Worm (Caenorhabditis elegans) whole organism, L4 larva: ENCODE results near the gene C04E12.4.
A peak's percentile ranks its signal among the peaks of the same experiment; 100 is the strongest.

Experiments
- F10B5.3 ChIP-seq: sonication (generic microtip); optimal IDR thresholded peaks from 2 replicates; lab custom pipeline; 2016; ENCODE audit warnings: mild to moderate bottlenecking, missing genetic modification characterization, missing compliant biosample characterization
- F26F4.8 ChIP-seq: fragments of 200-800 bp; sonication (Bioruptor generic); conservative IDR thresholded peaks from 2 replicates; pipeline ENCODE4 v1.3.6; 2022; ENCODE audit warnings: missing genetic modification characterization, missing compliant biosample characterization
- F49E8.2 ChIP-seq: sonication (generic microtip); optimal IDR thresholded peaks from 2 replicates; lab custom pipeline; 2016; ENCODE audit warnings: missing compliant biosample characterization, mild to moderate bottlenecking, missing genetic modification characterization, borderline replicate concordance
- R02D3.7 ChIP-seq: fragments of 150-350 bp; sonication (generic microtip); optimal IDR thresholded peaks from 3 replicates; lab custom pipeline; 2014; ENCODE audit warnings: missing biosample characterization, missing genetic modification characterization
- T20F7.1 ChIP-seq: fragments of 200-800 bp; sonication (Bioruptor generic); optimal IDR thresholded peaks from 2 replicates; lab custom pipeline; 2018; ENCODE audit warnings: mild to moderate bottlenecking, missing genetic modification characterization, missing compliant biosample characterization
- T26A8.4 ChIP-seq: fragments of 200-800 bp; sonication (Bioruptor generic); IDR thresholded peaks from 2 replicates; pipeline ENCODE4 v1.3.6; 2022; ENCODE audit warnings: missing genetic modification characterization, missing compliant biosample characterization
- ZK546.5 ChIP-seq, 2 experiments: sonication (generic microtip); optimal IDR thresholded peaks; 2 replicates each; lab custom pipeline; 2017; ENCODE audit warnings: missing biosample characterization in 2 of 2, missing genetic modification characterization in 2 of 2
- aha-1 ChIP-seq: fragments of 150-350 bp; peaks from one replicate; lab custom pipeline; 2014; ENCODE audit warnings: missing biosample characterization, missing genetic modification characterization
- aly-2 ChIP-seq: sonication (generic microtip); optimal IDR thresholded peaks from 2 replicates; lab custom pipeline; 2018; ENCODE audit warnings: missing biosample characterization, missing genetic modification characterization
- ama-1 ChIP-seq: fragments of 150-350 bp; optimal IDR thresholded peaks from 2 replicates; lab custom pipeline; 2014; ENCODE audit warnings: inconsistent platforms, mixed read lengths
- arid-1 ChIP-seq: fragments of 200-800 bp; sonication (Bioruptor generic); conservative IDR thresholded peaks from 2 replicates; pipeline ENCODE4 v1.3.6; 2022; ENCODE audit warnings: missing genetic modification reagents, missing genetic modification characterization, missing compliant biosample characterization
- attf-4 ChIP-seq: sonication (generic microtip); optimal IDR thresholded peaks from 3 replicates; lab custom pipeline; 2017; ENCODE audit warnings: missing biosample characterization, missing genetic modification characterization
- ceh-20 ChIP-seq: fragments of 200-800 bp; sonication (Bioruptor generic); IDR thresholded peaks from 2 replicates; pipeline ENCODE4 v1.3.6; 2022; ENCODE audit warnings: missing genetic modification reagents, missing genetic modification characterization, missing compliant biosample characterization
- ceh-82 ChIP-seq: sonication (generic microtip); optimal IDR thresholded peaks from 2 replicates; lab custom pipeline; 2017; ENCODE audit warnings: missing biosample characterization, missing genetic modification characterization
- ces-1 ChIP-seq: fragments of 150-350 bp; sonication (generic microtip); optimal IDR thresholded peaks from 4 replicates; lab custom pipeline; 2014; ENCODE audit warnings: missing biosample characterization, missing genetic modification reagents, missing genetic modification characterization
- cey-2 ChIP-seq: sonication (generic microtip); optimal IDR thresholded peaks from 3 replicates; lab custom pipeline; 2017; ENCODE audit warnings: missing genetic modification characterization, mild to moderate bottlenecking, missing compliant biosample characterization, antibody characterized with exemption, borderline replicate concordance; ENCODE audit not compliant: insufficient read depth
- daf-8 ChIP-seq: fragments of 200-800 bp; sonication (Bioruptor generic); IDR thresholded peaks from 2 replicates; pipeline ENCODE4 v1.3.6; 2022; ENCODE audit warnings: missing genetic modification characterization, missing compliant biosample characterization
- dmd-6 ChIP-seq: fragments of 200-800 bp; sonication (Bioruptor generic); IDR thresholded peaks from 2 replicates; pipeline ENCODE4 v1.3.6; 2022; ENCODE audit warnings: missing genetic modification reagents, missing genetic modification characterization, missing compliant biosample characterization
- dmd-9 ChIP-seq: fragments of 200-800 bp; sonication (Bioruptor generic); IDR thresholded peaks from 2 replicates; pipeline ENCODE4 v1.3.6; 2022; ENCODE audit warnings: missing genetic modification reagents, missing genetic modification characterization, missing compliant biosample characterization
- dpl-1 ChIP-seq: fragments of 150-350 bp; optimal IDR thresholded peaks from 2 replicates; lab custom pipeline; 2014; ENCODE audit warnings: missing biosample characterization, missing genetic modification reagents, missing genetic modification characterization
- egl-27 ChIP-seq: sonication (generic microtip); optimal IDR thresholded peaks from 3 replicates; lab custom pipeline; 2017; ENCODE audit warnings: missing biosample characterization, missing genetic modification reagents, missing genetic modification characterization
- egl-43 ChIP-seq: fragments of 200-800 bp; sonication (Bioruptor generic); IDR thresholded peaks from 2 replicates; pipeline ENCODE4 v1.3.6; 2022; ENCODE audit warnings: missing genetic modification reagents, missing genetic modification characterization, missing compliant biosample characterization
- fkh-10 ChIP-seq: fragments of 150-350 bp; optimal IDR thresholded peaks from 2 replicates; lab custom pipeline; 2014; ENCODE audit warnings: missing biosample characterization, missing genetic modification reagents, missing genetic modification characterization
- fos-1 ChIP-seq: fragments of 150-350 bp; optimal IDR thresholded peaks from 2 replicates; lab custom pipeline; 2014; ENCODE audit warnings: missing biosample characterization, missing genetic modification characterization
- gei-8 ChIP-seq: fragments of 200-800 bp; sonication (Bioruptor generic); optimal IDR thresholded peaks from 2 replicates; lab custom pipeline; 2018; ENCODE audit warnings: mild to moderate bottlenecking, missing genetic modification characterization, missing compliant biosample characterization
- hif-1 ChIP-seq, 2 experiments: sonication (generic microtip); optimal IDR thresholded peaks; 2 replicates each; lab custom pipeline; 2016 to 2017; ENCODE audit warnings: missing compliant biosample characterization in 2 of 2, missing genetic modification characterization in 2 of 2, missing genetic modification reagents in 2 of 2, missing genotype in 2 of 2, mild to moderate bottlenecking in 1 of 2
- hlh-11 ChIP-seq: fragments of 200-800 bp; sonication (Bioruptor generic); optimal IDR thresholded peaks from 2 replicates; lab custom pipeline; 2018; ENCODE audit warnings: mild to moderate bottlenecking, missing genetic modification characterization, missing compliant biosample characterization
- hlh-30 ChIP-seq: sonication (generic microtip); optimal IDR thresholded peaks from 2 replicates; lab custom pipeline; 2017; ENCODE audit warnings: antibody characterized with exemption, mild to moderate bottlenecking, missing genetic modification characterization, missing compliant biosample characterization; ENCODE audit not compliant: insufficient read depth
- lin-1 ChIP-seq: fragments of 200-800 bp; sonication (Bioruptor generic); IDR thresholded peaks from 2 replicates; pipeline ENCODE4 v1.3.6; 2022; ENCODE audit warnings: missing genetic modification reagents, missing genetic modification characterization, missing compliant biosample characterization
- lin-13 ChIP-seq: fragments of 150-350 bp; optimal IDR thresholded peaks from 2 replicates; lab custom pipeline; 2014; ENCODE audit warnings: missing biosample characterization, missing genetic modification reagents, missing genetic modification characterization
- lin-38 ChIP-seq: fragments of 200-800 bp; sonication (Bioruptor generic); IDR thresholded peaks from 2 replicates; pipeline ENCODE4 v1.3.6; 2022; ENCODE audit warnings: missing genetic modification reagents, missing genetic modification characterization, missing compliant biosample characterization
- lir-3 ChIP-seq: sonication (generic microtip); optimal IDR thresholded peaks from 2 replicates; lab custom pipeline; 2016; ENCODE audit warnings: mild to moderate bottlenecking, missing genetic modification characterization, missing compliant biosample characterization
- mdl-1 ChIP-seq, 2 experiments: fragments of 150-350 bp in 1 of 2; sonication (generic microtip) in 1 of 2; optimal IDR thresholded peaks; 2 replicates each; lab custom pipeline; 2014 to 2017; ENCODE audit warnings: missing biosample characterization in 2 of 2, missing genetic modification characterization in 2 of 2
- mep-1 ChIP-seq: fragments of 150-350 bp; sonication (generic microtip); optimal IDR thresholded peaks from 3 replicates; lab custom pipeline; 2014; ENCODE audit warnings: missing biosample characterization, missing genetic modification characterization
- mxl-2 ChIP-seq: fragments of 200-800 bp; sonication (Bioruptor generic); conservative IDR thresholded peaks from 2 replicates; pipeline ENCODE4 v1.3.6; 2022; ENCODE audit warnings: missing genetic modification reagents, missing genetic modification characterization, missing compliant biosample characterization
- mxl-3 ChIP-seq: fragments of 200-800 bp; sonication (Bioruptor generic); optimal IDR thresholded peaks from 2 replicates; lab custom pipeline; 2018; ENCODE audit warnings: mild to moderate bottlenecking, missing genetic modification characterization, missing compliant biosample characterization
- nhr-10 ChIP-seq: fragments of 150-350 bp; optimal IDR thresholded peaks from 2 replicates; lab custom pipeline; 2014; ENCODE audit warnings: missing biosample characterization, missing genetic modification characterization
- nhr-111 ChIP-seq: fragments of 200-800 bp; sonication (Bioruptor generic); optimal IDR thresholded peaks from 2 replicates; lab custom pipeline; 2018; ENCODE audit warnings: mild to moderate bottlenecking, missing genetic modification characterization, missing compliant biosample characterization
- nhr-25 ChIP-seq: sonication (generic microtip); optimal IDR thresholded peaks from 2 replicates; lab custom pipeline; 2017; ENCODE audit warnings: missing genetic modification characterization, mild to moderate bottlenecking, missing compliant biosample characterization, antibody characterized with exemption, moderate library complexity, borderline replicate concordance; ENCODE audit not compliant: insufficient read depth
- nhr-42 ChIP-seq: fragments of 200-800 bp; sonication (Bioruptor generic); IDR thresholded peaks from 2 replicates; pipeline ENCODE4 v1.3.6; 2022; ENCODE audit warnings: missing genetic modification characterization, missing compliant biosample characterization
- nhr-6 ChIP-seq: fragments of 150-350 bp; optimal IDR thresholded peaks from 2 replicates; lab custom pipeline; 2014; ENCODE audit warnings: missing biosample characterization, missing genetic modification characterization
- sdz-12 ChIP-seq: fragments of 200-800 bp; sonication (Bioruptor generic); optimal IDR thresholded peaks from 2 replicates; lab custom pipeline; 2018; ENCODE audit warnings: mild to moderate bottlenecking, missing genetic modification characterization, missing compliant biosample characterization
- set-16 ChIP-seq: fragments of 200-800 bp; sonication (Bioruptor generic); IDR thresholded peaks from 2 replicates; pipeline ENCODE4 v1.3.6; 2022; ENCODE audit warnings: missing genetic modification reagents, missing genetic modification characterization, missing compliant biosample characterization
- tra-1 ChIP-seq: fragments of 200-800 bp; sonication (Bioruptor generic); IDR thresholded peaks from 2 replicates; pipeline ENCODE4 v1.3.6; 2022; ENCODE audit warnings: missing genetic modification reagents, missing genetic modification characterization, missing compliant biosample characterization
- unc-39 ChIP-seq: sonication (generic microtip); optimal IDR thresholded peaks from 2 replicates; lab custom pipeline; 2017; ENCODE audit warnings: missing biosample characterization, missing genetic modification characterization
- ztf-7 ChIP-seq: fragments of 150-350 bp; optimal IDR thresholded peaks from 2 replicates; lab custom pipeline; 2014; ENCODE audit warnings: missing biosample characterization, missing genetic modification characterization

The C04E12.4 gene

DNA sequence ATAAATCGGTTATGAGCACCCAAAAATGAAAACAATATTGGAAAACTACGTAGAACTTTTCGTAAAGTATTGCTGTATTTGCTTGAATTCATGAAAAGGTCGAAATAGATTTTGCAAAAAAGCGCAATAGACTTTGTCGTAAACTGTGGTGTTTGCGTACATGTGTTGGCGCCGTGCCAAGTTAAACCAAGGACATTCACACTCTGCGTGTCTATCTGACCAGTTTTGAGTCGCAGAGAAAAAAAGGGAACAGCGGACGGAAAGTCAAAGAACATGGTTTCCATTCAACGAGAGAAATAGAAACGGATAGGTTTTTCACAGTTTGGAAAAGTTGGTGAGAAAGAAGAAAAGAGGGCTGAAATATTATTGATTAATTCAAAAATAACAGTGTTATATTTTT, 28.4 kb downstream of the C04E12.4 start (continued):
- peak in 1 of 2 experiments; percentile 49 for TF ChIP-seq hif-1 (tag; optimal IDR thresholded peaks at IDR 0.05; lab: Kevin White, UChicago)
- no peak for TF ChIP-seq R02D3.7 (tag; lab: Kevin White, UChicago)
- no peak for TF ChIP-seq attf-4 (tag; lab: Kevin White, UChicago)
- TF ChIP-seq aly-2 (tag; lab: Kevin White, UChicago): no peak
- TF ChIP-seq arid-1 (GFP tag; lab: Robert Waterston, UW): no peak
- peak; percentile 12 for TF ChIP-seq fkh-10 (GFP tag; lab: Kevin White, UChicago)
- no peak; the same call in 1 of the 2 replicates for TF ChIP-seq mxl-2 (GFP tag; lab: Robert Waterston, UW)
- TF ChIP-seq unc-39 (tag; lab: Kevin White, UChicago): no peak
- no peak for TF ChIP-seq nhr-111 (GFP tag; lab: Kevin White, UChicago)
- no peak for TF ChIP-seq gei-8
- TF ChIP-seq dpl-1 (GFP tag; lab: Kevin White, UChicago): peak; percentile 69
- peak; percentile 85 for TF ChIP-seq mep-1 (tag; lab: Kevin White, UChicago)
- peak; percentile 43 to 80 for TF ChIP-seq mdl-1 (tag; optimal IDR thresholded peaks at IDR 0.05; lab: Kevin White, UChicago)
- no peak; the same call in 1 of the 2 replicates for TF ChIP-seq dmd-9 (GFP tag; lab: Robert Waterston, UW)
- TF ChIP-seq ceh-82 (tag; lab: Kevin White, UChicago): no peak
- peak; percentile 49; the same call in 1 of the 2 replicates for TF ChIP-seq ceh-20 (GFP tag; lab: Robert Waterston, UW)
- peak; percentile 18 for TF ChIP-seq cey-2
- TF ChIP-seq nhr-25: peak; percentile 91
- TF ChIP-seq mxl-3 (GFP tag; lab: Kevin White, UChicago): peak; percentile 87
- no peak for TF ChIP-seq ZK546.5 (tag; optimal IDR thresholded peaks at IDR 0.05; lab: Kevin White, UChicago)
- TF ChIP-seq lin-38: no peak
- peak; percentile 86 for TF ChIP-seq nhr-6 (tag; lab: Kevin White, UChicago)
- TF ChIP-seq F10B5.3 (tag; lab: Kevin White, UChicago): no peak
- no peak for TF ChIP-seq T20F7.1 (GFP tag; lab: Kevin White, UChicago)
- TF ChIP-seq ama-1 (lab: Kevin White, UChicago): no peak
- TF ChIP-seq dmd-6 (GFP tag; lab: Robert Waterston, UW): peak; percentile 94
- TF ChIP-seq tra-1 (GFP tag; lab: Robert Waterston, UW): 0 out of 2 replicates have a peak, but pooled peaks have one; percentile 31
- peak; percentile 93 for TF ChIP-seq hlh-11
- TF ChIP-seq, all 104 proteins: peak for 35

DNA sequence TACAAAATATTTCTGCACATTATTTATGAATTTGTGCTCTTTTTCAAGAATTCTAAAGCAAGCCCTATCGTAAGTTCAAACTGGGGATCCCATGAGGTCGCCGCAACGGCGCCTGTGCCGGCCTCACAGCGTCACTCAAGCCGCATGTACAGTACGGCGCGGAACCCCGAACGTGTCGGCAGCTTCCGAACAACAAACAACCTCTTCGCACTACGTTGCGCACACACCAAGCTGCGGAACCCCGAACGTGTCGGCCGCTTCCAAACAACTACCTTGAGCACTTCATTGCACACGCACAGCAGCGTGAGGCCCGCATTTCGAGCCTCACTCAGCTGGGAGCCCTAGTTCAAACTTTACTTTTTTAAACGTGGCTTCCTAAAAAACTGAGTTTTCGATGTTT, 31.5 kb downstream of the C04E12.4 start:
- no peak for TF ChIP-seq T26A8.4
- 0 out of 2 replicates have a peak, but pooled peaks have one; percentile 4 for TF ChIP-seq egl-43 (GFP tag; lab: Robert Waterston, UW)
- TF ChIP-seq set-16 (GFP tag; lab: Robert Waterston, UW): peak; percentile 72
- TF ChIP-seq F26F4.8: no peak
- TF ChIP-seq sdz-12 (GFP tag; lab: Kevin White, UChicago): no peak
- no peak for TF ChIP-seq lin-13 (GFP tag; lab: Kevin White, UChicago)

- no peak for TF ChIP-seq gei-8
- no peak for TF ChIP-seq sdz-12 (GFP tag; lab: Kevin White, UChicago)
- TF ChIP-seq nhr-10 (tag; lab: Kevin White, UChicago): no peak
- no peak for TF ChIP-seq nhr-42
- TF ChIP-seq dmd-6 (GFP tag; lab: Robert Waterston, UW): peak; percentile 15; the same call in 1 of the 2 replicates
- TF ChIP-seq ztf-7 (tag; lab: Kevin White, UChicago): no peak
- no peak for TF ChIP-seq egl-27 (tag; lab: Kevin White, UChicago)
- TF ChIP-seq aha-1 (tag; lab: Kevin White, UChicago): no peak
- no peak for TF ChIP-seq ces-1 (GFP tag; lab: Kevin White, UChicago)
- peak; percentile 19 for TF ChIP-seq hlh-11
- no peak for TF ChIP-seq fos-1 (tag; lab: Kevin White, UChicago)
- no peak for TF ChIP-seq F49E8.2 (tag; lab: Kevin White, UChicago)
- TF ChIP-seq hlh-30: no peak
- no peak for TF ChIP-seq lir-3
- no peak for TF ChIP-seq lin-1
- TF ChIP-seq daf-8: no peak
- peak; percentile 60; the same call in 1 of the 2 replicates for TF ChIP-seq set-16 (GFP tag; lab: Robert Waterston, UW)
These were observed 32.2 kb downstream of the C04E12.4 start, which contains the start of gene T20D4.15 for ce11 chrV:3394694-3395240. TSS of gene T20D4.15 (minus strand) at chrV:3394744.
